Fruit fly (Drosophila melanogaster): ENCODE measurements around the gene eIF2D.

DNA sequence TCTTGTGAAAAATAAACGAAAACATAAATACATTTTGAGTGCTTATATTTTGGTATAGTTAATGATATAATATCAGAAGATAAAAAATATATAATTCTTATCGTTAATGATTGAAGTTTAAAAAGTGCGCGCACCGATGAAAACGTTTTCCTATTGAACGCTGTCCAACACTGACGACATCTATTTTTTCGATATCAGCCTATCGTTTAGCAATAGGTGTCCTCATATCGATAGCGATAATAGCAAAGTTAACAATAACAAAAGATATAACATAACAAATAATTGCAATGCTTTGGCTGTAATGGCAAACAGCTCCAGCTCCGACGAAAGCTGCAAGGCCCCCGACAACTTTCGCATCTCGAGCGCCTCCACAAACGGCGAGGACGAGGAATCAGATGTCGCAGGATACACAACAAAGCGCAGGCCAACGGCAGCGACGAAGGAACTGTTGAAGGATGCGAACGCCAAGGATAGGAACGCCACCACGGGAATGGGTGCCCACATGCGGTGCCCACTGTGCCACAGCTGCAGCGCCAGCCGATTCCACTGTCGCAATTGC lies 35.3 kb downstream of the eIF2D start, which contains the start of gene Atg14:
- TF ChIP-seq sv (GFP tag; optimal IDR thresholded peaks at IDR 0.05) (no peak), fru (GFP tag; optimal IDR thresholded peaks at IDR 0.05) (peak; percentile 37), brk (GFP tag; optimal IDR thresholded peaks at IDR 0.05) (no peak), tai (GFP tag; optimal IDR thresholded peaks at IDR 0.05) (no peak), GATAd (GFP tag; optimal IDR thresholded peaks at IDR 0.05) (no peak), lola (GFP tag; optimal IDR thresholded peaks at IDR 0.05) (no peak), Dfd (GFP tag; optimal IDR thresholded peaks at IDR 0.05) (no peak)
